Fruit fly (Drosophila melanogaster): ENCODE results near the gene CG44000.
A peak's percentile ranks its signal among the peaks of the same experiment; 100 is the strongest.

Gene CG44000

DNA sequence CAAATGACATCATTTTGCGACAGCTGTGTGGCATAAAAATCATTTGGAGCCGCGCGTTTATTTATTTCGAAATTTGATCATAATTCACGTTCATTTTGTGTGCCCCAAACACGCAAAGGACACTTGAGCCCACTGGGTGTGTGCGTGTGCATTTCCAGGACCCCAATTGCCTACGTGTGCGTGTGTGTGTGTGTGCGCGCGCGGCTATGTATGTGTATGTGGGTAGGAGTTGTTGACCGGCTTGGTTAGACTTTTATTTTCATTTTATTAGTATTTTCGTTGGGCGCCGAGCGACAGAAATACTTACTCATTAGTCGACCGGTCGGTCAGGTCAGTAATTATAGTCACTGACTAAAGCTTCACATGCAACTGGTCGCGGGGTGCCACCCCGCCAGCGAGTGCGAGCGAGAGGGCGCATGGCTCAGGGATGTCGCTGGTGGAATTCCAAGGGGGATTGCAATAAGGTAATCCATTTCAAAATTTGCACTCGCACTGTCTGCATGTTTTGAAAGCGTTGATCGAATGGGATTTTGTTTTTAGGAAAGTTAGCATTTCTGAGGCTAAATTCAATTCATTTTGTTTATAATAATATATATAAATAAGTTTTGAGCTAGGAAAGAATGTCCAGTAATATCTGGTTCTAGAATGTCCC lies 551 bp downstream of the CG44000 start:
- TF ChIP-seq jim (GFP tag; optimal IDR thresholded peaks at IDR 0.05) (no peak), Hnf4 (GFP tag; optimal IDR thresholded peaks at IDR 0.05) (peak; percentile 72), pan (optimal IDR thresholded peaks at IDR 0.05) (no peak), Sp1 (GFP tag; optimal IDR thresholded peaks at IDR 0.05) (peak; percentile 28), dsf (GFP tag; optimal IDR thresholded peaks at IDR 0.05; ENCODE audit: borderline replicate concordance) (no peak), Rel (GFP tag; optimal IDR thresholded peaks at IDR 0.05) (no peak), Rel (tag; optimal IDR thresholded peaks at IDR 0.05) (peak; percentile 16), Myc (optimal IDR thresholded peaks at IDR 0.05) (no peak), Abd-B (GFP tag; optimal IDR thresholded peaks at IDR 0.05) (no peak), Hr83 (GFP tag; optimal IDR thresholded peaks at IDR 0.05; ENCODE audit: poor library complexity, severe bottlenecking) (no peak), Dif (GFP tag; optimal IDR thresholded peaks at IDR 0.05; ENCODE audit: partially characterized antibody) (no peak), fru (GFP tag; optimal IDR thresholded peaks at IDR 0.05) (peak; percentile 47), HLH106 (tag; optimal IDR thresholded peaks at IDR 0.05) (peak; percentile 48), Dfd (GFP tag; optimal IDR thresholded peaks at IDR 0.05) (no peak), Mio (GFP tag; optimal IDR thresholded peaks at IDR 0.05) (no peak), CrebA (GFP tag; optimal IDR thresholded peaks at IDR 0.05; ENCODE audit: borderline replicate concordance) (no peak), dmrt93B (GFP tag; optimal IDR thresholded peaks at IDR 0.05) (peak; percentile 20), CG9705 (GFP tag; optimal IDR thresholded peaks at IDR 0.05) (no peak), tai (GFP tag; optimal IDR thresholded peaks at IDR 0.05) (no peak), Jra (GFP tag; optimal IDR thresholded peaks at IDR 0.05) (no peak), psq (GFP tag; optimal IDR thresholded peaks at IDR 0.05) (peak; percentile 49), Hr78 (GFP tag; optimal IDR thresholded peaks at IDR 0.05) (no peak), OdsH (GFP tag; optimal IDR thresholded peaks at IDR 0.05) (peak; percentile 46), lola (GFP tag; optimal IDR thresholded peaks at IDR 0.05) (no peak), brk (GFP tag; optimal IDR thresholded peaks at IDR 0.05) (no peak), foxo (GFP tag; optimal IDR thresholded peaks at IDR 0.05) (peak in 1 of 2 experiments; percentile 73), N (GFP tag; optimal IDR thresholded peaks at IDR 0.05) (no peak), br (GFP tag; optimal IDR thresholded peaks at IDR 0.05) (peak; percentile 48), dl (GFP tag; optimal IDR thresholded peaks at IDR 0.05; ENCODE audit: insufficient read depth in 1 of 2, partially characterized antibody in 2 of 2) (no peak), h (GFP tag; optimal IDR thresholded peaks at IDR 0.05) (peak; percentile 54), woc (GFP tag; optimal IDR thresholded peaks at IDR 0.05) (no peak), rgr (GFP tag; optimal IDR thresholded peaks at IDR 0.05) (peak; percentile 55), sage (GFP tag; optimal IDR thresholded peaks at IDR 0.05) (no peak), Vsx2 (GFP tag; optimal IDR thresholded peaks at IDR 0.05; ENCODE audit: partially characterized antibody) (no peak), CG32264 (GFP tag; optimal IDR thresholded peaks at IDR 0.05) (no peak), sv (GFP tag; optimal IDR thresholded peaks at IDR 0.05) (no peak), usp (GFP tag; optimal IDR thresholded peaks at IDR 0.05) (no peak), GATAd (GFP tag; optimal IDR thresholded peaks at IDR 0.05) (no peak), ey (GFP tag; optimal IDR thresholded peaks at IDR 0.05) (peak; percentile 51)

DNA sequence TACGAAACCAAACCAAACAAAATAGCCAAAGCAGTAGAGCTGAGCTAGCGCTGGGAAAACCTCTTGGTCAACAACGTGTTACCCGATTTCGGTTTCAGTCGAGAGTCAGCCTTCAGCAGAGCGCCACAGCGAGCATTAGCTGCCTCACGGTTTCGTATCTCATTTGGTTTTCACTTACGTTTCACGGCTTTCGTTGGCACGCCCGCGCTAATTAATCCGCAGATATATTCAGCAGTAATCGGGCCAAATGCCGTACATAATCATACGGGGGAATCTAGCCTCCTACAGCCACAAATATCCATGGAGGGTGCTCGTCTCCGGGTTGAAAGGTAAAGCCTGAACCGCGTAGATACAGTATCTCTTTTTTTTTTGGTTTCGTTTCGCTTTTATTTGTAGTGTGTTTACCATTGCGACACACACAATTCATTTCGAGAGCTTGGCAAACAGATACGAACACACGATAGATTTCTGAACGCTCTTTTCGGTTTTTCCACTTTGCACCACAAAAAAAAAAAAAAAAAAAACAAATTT lies 1.4 kb downstream of the CG44000 start, which contains the start of gene CG31650:
TSS of gene CG31650 (minus strand) at position 352 of the 531 bp plus-strand sequence.
- TF ChIP-seq psq (GFP tag; optimal IDR thresholded peaks at IDR 0.05) = no peak
- TF ChIP-seq Vsx2 (GFP tag; optimal IDR thresholded peaks at IDR 0.05; ENCODE audit: partially characterized antibody) = no peak
- no peak for TF ChIP-seq sage (GFP tag; optimal IDR thresholded peaks at IDR 0.05)
- TF ChIP-seq tai (GFP tag; optimal IDR thresholded peaks at IDR 0.05) = no peak
